Worm (Caenorhabditis elegans) whole organism, young adult: ENCODE results near the gene pot-3.

Source experiments
- B0336.3 ChIP-seq: fragments of 200-800 bp; sonication (Bioruptor generic); IDR thresholded peaks from 2 replicates; pipeline ENCODE4 v1.3.6; 2022; ENCODE audit warnings: missing genetic modification characterization, missing compliant biosample characterization
- D2030.7 ChIP-seq: fragments of 200-800 bp; sonication (Bioruptor generic); IDR thresholded peaks from 2 replicates; pipeline ENCODE4 v1.3.6; 2022; ENCODE audit warnings: missing genetic modification reagents, missing genetic modification characterization, missing compliant biosample characterization
- F22D6.2 ChIP-seq: sonication (generic microtip); optimal IDR thresholded peaks from 2 replicates; lab custom pipeline; 2016; ENCODE audit warnings: mild to moderate bottlenecking, missing genetic modification characterization, missing compliant biosample characterization
- F33H1.4 ChIP-seq: fragments of 200-800 bp; sonication (Bioruptor generic); IDR thresholded peaks from 2 replicates; pipeline ENCODE4 v1.3.6; 2022; ENCODE audit warnings: missing genetic modification reagents, missing genetic modification characterization, missing compliant biosample characterization
- ZK185.1 ChIP-seq: sonication (generic microtip); optimal IDR thresholded peaks from 2 replicates; lab custom pipeline; 2016; ENCODE audit warnings: mild to moderate bottlenecking, missing genetic modification characterization, missing compliant biosample characterization; ENCODE audit not compliant: poor library complexity, severe bottlenecking
- aptf-3 ChIP-seq: fragments of 200-800 bp; sonication (Bioruptor generic); IDR thresholded peaks from 2 replicates; pipeline ENCODE4 v1.3.6; 2022; ENCODE audit warnings: missing genetic modification characterization, missing compliant biosample characterization
- athp-1 ChIP-seq: sonication (generic microtip); optimal IDR thresholded peaks from 2 replicates; lab custom pipeline; 2017; ENCODE audit warnings: mild to moderate bottlenecking, missing genetic modification characterization, missing compliant biosample characterization
- bed-1 ChIP-seq: fragments of 200-800 bp; sonication (Bioruptor generic); IDR thresholded peaks from 2 replicates; pipeline ENCODE4 v1.3.6; 2022; ENCODE audit warnings: missing genetic modification reagents, missing genetic modification characterization, missing compliant biosample characterization
- ccch-3 ChIP-seq: fragments of 200-800 bp; sonication (Bioruptor generic); optimal IDR thresholded peaks from 2 replicates; lab custom pipeline; 2018; ENCODE audit warnings: mild to moderate bottlenecking, missing genetic modification characterization, missing compliant biosample characterization
- cebp-1 ChIP-seq, 2 experiments: fragments of 200-800 bp in 1 of 2; sonication (Bioruptor generic) in 1 of 2; sonication (generic microtip) in 1 of 2; IDR thresholded peaks in 1 of 2; optimal IDR thresholded peaks in 1 of 2; 2 replicates each; pipeline versions ENCODE4 v1.3.6 to Lab custom; 2017 to 2022; ENCODE audit warnings: missing compliant biosample characterization in 2 of 2, missing genetic modification characterization in 2 of 2, mild to moderate bottlenecking in 1 of 2, missing genetic modification reagents in 1 of 2, moderate library complexity in 1 of 2
- ceh-100 ChIP-seq: fragments of 200-800 bp; sonication (Bioruptor generic); IDR thresholded peaks from 2 replicates; pipeline ENCODE4 v1.3.6; 2022; ENCODE audit warnings: missing genetic modification reagents, missing genetic modification characterization, missing compliant biosample characterization
- ceh-27 ChIP-seq: fragments of 200-800 bp; sonication (Bioruptor generic); optimal IDR thresholded peaks from 2 replicates; lab custom pipeline; 2018; ENCODE audit warnings: mild to moderate bottlenecking, missing genetic modification characterization, moderate library complexity, missing compliant biosample characterization
- ceh-40 ChIP-seq: fragments of 200-800 bp; sonication (Bioruptor generic); IDR thresholded peaks from 2 replicates; pipeline ENCODE4 v1.3.6; 2022; ENCODE audit warnings: missing genetic modification characterization, missing compliant biosample characterization
- ceh-58 ChIP-seq: fragments of 200-800 bp; sonication (Bioruptor generic); IDR thresholded peaks from 2 replicates; pipeline ENCODE4 v1.3.6; 2022; ENCODE audit warnings: missing genetic modification characterization, missing compliant biosample characterization
- ceh-79 ChIP-seq: sonication (generic microtip); optimal IDR thresholded peaks from 2 replicates; lab custom pipeline; 2017; ENCODE audit warnings: mild to moderate bottlenecking, missing genetic modification characterization, missing compliant biosample characterization
- die-1 ChIP-seq: sonication (generic microtip); optimal IDR thresholded peaks from 2 replicates; lab custom pipeline; 2016; ENCODE audit warnings: missing genotype, mild to moderate bottlenecking, missing genetic modification characterization, missing compliant biosample characterization
- efl-1 ChIP-seq: fragments of 150-350 bp; optimal IDR thresholded peaks from 2 replicates; lab custom pipeline; 2014; ENCODE audit warnings: missing biosample characterization, missing genetic modification reagents, missing genetic modification characterization
- egl-18 ChIP-seq: fragments of 200-800 bp; sonication (Bioruptor generic); IDR thresholded peaks from 2 replicates; pipeline ENCODE4 v1.3.6; 2022; ENCODE audit warnings: missing genetic modification reagents, missing genetic modification characterization, missing compliant biosample characterization
- egl-44 ChIP-seq: fragments of 200-800 bp; sonication (Bioruptor generic); IDR thresholded peaks from 2 replicates; pipeline ENCODE4 v1.3.6; 2022; ENCODE audit warnings: missing genetic modification reagents, missing genetic modification characterization, missing compliant biosample characterization
- gei-17 ChIP-seq: fragments of 200-800 bp; sonication (Bioruptor generic); optimal IDR thresholded peaks from 2 replicates; lab custom pipeline; 2018; ENCODE audit warnings: mild to moderate bottlenecking, missing genetic modification characterization, missing compliant biosample characterization
- hlh-26 ChIP-seq: fragments of 200-800 bp; sonication (Bioruptor generic); conservative IDR thresholded peaks from 2 replicates; pipeline ENCODE4 v1.3.6; 2022; ENCODE audit warnings: missing genetic modification reagents, missing genetic modification characterization, missing compliant biosample characterization
- let-607 ChIP-seq, 2 experiments: fragments of 200-800 bp in 1 of 2; sonication (Bioruptor generic) in 1 of 2; sonication (generic microtip) in 1 of 2; optimal IDR thresholded peaks; 2 replicates each; lab custom pipeline; 2016 to 2018; ENCODE audit warnings: mild to moderate bottlenecking in 2 of 2, missing compliant biosample characterization in 2 of 2, missing genetic modification characterization in 2 of 2, moderate library complexity in 2 of 2, missing genotype in 1 of 2
- lin-26 ChIP-seq: fragments of 200-800 bp; sonication (Bioruptor generic); IDR thresholded peaks from 2 replicates; pipeline ENCODE4 v1.3.6; 2022; ENCODE audit warnings: missing genetic modification reagents, missing genetic modification characterization, missing compliant biosample characterization
- lin-35 ChIP-seq, 3 experiments: fragments of 150-350 bp in 2 of 3; sonication (generic microtip) in 1 of 3; optimal IDR thresholded peaks; 2 replicates each; lab custom pipeline; 2014 to 2018; ENCODE audit warnings: missing biosample characterization in 3 of 3, missing genetic modification characterization in 3 of 3, missing genetic modification reagents in 3 of 3
- madf-3 ChIP-seq: fragments of 200-800 bp; sonication (Bioruptor generic); IDR thresholded peaks from 2 replicates; pipeline ENCODE4 v1.3.6; 2022; ENCODE audit warnings: missing genetic modification reagents, missing genetic modification characterization, missing compliant biosample characterization
- madf-6 ChIP-seq: fragments of 200-800 bp; sonication (Bioruptor generic); IDR thresholded peaks from 2 replicates; pipeline ENCODE4 v1.3.6; 2022; ENCODE audit warnings: missing genetic modification reagents, missing genetic modification characterization, missing compliant biosample characterization
- nfya-2 ChIP-seq: fragments of 200-800 bp; sonication (Bioruptor generic); IDR thresholded peaks from 2 replicates; pipeline ENCODE4 v1.3.6; 2022; ENCODE audit warnings: missing genetic modification reagents, missing genetic modification characterization, missing compliant biosample characterization
- nfyb-1 ChIP-seq: fragments of 200-800 bp; sonication (Bioruptor generic); IDR thresholded peaks from 2 replicates; pipeline ENCODE4 v1.3.6; 2022; ENCODE audit warnings: missing genetic modification reagents, missing genetic modification characterization, missing compliant biosample characterization
- nhr-179 ChIP-seq: sonication (generic microtip); optimal IDR thresholded peaks from 2 replicates; lab custom pipeline; 2016; ENCODE audit warnings: mild to moderate bottlenecking, missing genetic modification characterization, missing compliant biosample characterization
- nhr-80 ChIP-seq: sonication (generic microtip); optimal IDR thresholded peaks from 2 replicates; lab custom pipeline; 2016; ENCODE audit warnings: missing genetic modification characterization, missing compliant biosample characterization
- nhr-90 ChIP-seq: sonication (generic microtip); optimal IDR thresholded peaks from 2 replicates; lab custom pipeline; 2016; ENCODE audit warnings: missing genotype, mild to moderate bottlenecking, missing genetic modification characterization, missing compliant biosample characterization
- repo-1 ChIP-seq: sonication (generic microtip); optimal IDR thresholded peaks from 2 replicates; lab custom pipeline; 2017; ENCODE audit warnings: mild to moderate bottlenecking, missing genetic modification characterization, missing compliant biosample characterization
- snpc-1.1 ChIP-seq: sonication (generic microtip); optimal IDR thresholded peaks from 2 replicates; lab custom pipeline; 2017; ENCODE audit warnings: missing genetic modification characterization, mild to moderate bottlenecking, missing compliant biosample characterization, antibody characterized with exemption, moderate library complexity, missing genotype, missing genetic modification reagents; ENCODE audit not compliant: insufficient read depth
- somi-1 ChIP-seq: fragments of 200-800 bp; sonication (Bioruptor generic); optimal IDR thresholded peaks from 2 replicates; lab custom pipeline; 2018; ENCODE audit warnings: mild to moderate bottlenecking, missing genetic modification characterization, missing compliant biosample characterization
- tbp1 ChIP-seq: fragments of 200-800 bp; sonication (Bioruptor generic); optimal IDR thresholded peaks from 2 replicates; lab custom pipeline; 2018; ENCODE audit warnings: mild to moderate bottlenecking, missing genetic modification characterization, missing compliant biosample characterization
- tlf-1 ChIP-seq: fragments of 200-800 bp; sonication (Bioruptor generic); optimal IDR thresholded peaks from 2 replicates; lab custom pipeline; 2018; ENCODE audit warnings: mild to moderate bottlenecking, missing genetic modification characterization, missing compliant biosample characterization
- ztf-18 ChIP-seq: sonication (generic microtip); optimal IDR thresholded peaks from 2 replicates; lab custom pipeline; 2016; ENCODE audit warnings: missing genotype, mild to moderate bottlenecking, missing genetic modification characterization, missing compliant biosample characterization
- ztf-25 ChIP-seq: fragments of 200-800 bp; sonication (Bioruptor generic); IDR thresholded peaks from 2 replicates; pipeline ENCODE4 v1.3.6; 2022; ENCODE audit warnings: missing genetic modification reagents, missing genetic modification characterization, missing compliant biosample characterization

pot-3 gene

DNA sequence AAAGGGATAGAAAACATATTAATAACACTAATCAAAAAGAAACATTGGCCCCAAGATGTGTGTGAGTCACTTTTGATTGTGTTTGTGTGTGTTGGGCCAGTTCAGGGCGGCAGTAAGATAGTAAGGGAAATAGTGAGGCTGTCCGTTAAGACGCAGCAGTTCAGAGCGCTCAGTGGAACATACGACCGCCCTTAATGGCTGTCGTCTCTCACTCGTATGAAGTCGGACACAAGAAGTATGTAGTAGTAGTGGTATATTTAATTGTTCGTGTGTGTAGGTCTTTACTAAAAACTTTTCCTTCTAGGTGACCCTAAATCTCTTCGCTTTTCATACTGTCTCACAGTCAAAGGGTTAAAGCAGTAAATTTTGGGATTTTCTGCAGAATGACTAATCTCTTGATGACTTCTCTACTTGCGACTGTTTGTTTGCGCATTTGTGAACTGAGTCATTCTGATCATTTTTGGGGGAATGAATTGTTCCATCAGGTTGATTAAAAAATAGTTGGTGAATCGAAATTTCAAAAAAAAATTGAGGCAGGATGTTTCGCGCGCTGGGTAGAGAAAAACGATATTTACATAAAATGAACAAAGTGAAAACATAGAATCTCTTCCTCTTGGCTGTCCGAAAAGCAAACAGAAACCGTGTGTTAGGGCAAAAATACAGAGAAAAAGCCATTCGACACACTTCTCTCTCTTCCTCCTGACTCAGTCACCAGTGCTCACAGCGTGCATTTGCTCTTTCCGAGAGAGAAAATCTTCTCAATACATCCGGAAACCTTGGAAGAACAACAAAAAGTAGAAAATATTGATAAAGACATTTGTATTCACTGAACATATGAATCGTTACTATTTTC, 16.5 kb upstream of the pot-3 start (continued):
- TF ChIP-seq lin-35 (GFP tag; optimal IDR thresholded peaks at IDR 0.05; lab: Kevin White, UChicago): peak in 1 of 3 experiments; percentile 15
- peak; percentile 78 for TF ChIP-seq B0336.3 (GFP tag; lab: Robert Waterston, UW)
- TF ChIP-seq ZK185.1: peak; percentile 40
- peak; percentile 24; the same call in 1 of the 2 replicates for TF ChIP-seq nfyb-1
- TF ChIP-seq snpc-1.1: no peak
- no peak for TF ChIP-seq die-1 (tag; lab: Kevin White, UChicago)
- TF ChIP-seq nfya-2: no peak
- TF ChIP-seq athp-1 (tag; lab: Kevin White, UChicago): peak; percentile 45
- peak; percentile 33; the same call in 1 of the 2 replicates for TF ChIP-seq aptf-3
- peak; percentile 10; the same call in 1 of the 2 replicates for TF ChIP-seq madf-6
- no peak for TF ChIP-seq ceh-100
- no peak for TF ChIP-seq F22D6.2 (tag; lab: Kevin White, UChicago)
- peak; percentile 23 for TF ChIP-seq efl-1 (GFP tag; lab: Kevin White, UChicago)
- TF ChIP-seq nhr-179 (tag; lab: Kevin White, UChicago): no peak
- no peak for TF ChIP-seq ceh-58 (GFP tag; lab: Robert Waterston, UW)
- TF ChIP-seq cebp-1 (GFP tag; IDR thresholded peaks at IDR 0.05; lab: Robert Waterston, UW): no peak
- TF ChIP-seq cebp-1 (tag; optimal IDR thresholded peaks at IDR 0.05; lab: Kevin White, UChicago): peak; percentile 44
- peak; percentile 49 for TF ChIP-seq nhr-80
- no peak for TF ChIP-seq ceh-27 (GFP tag; lab: Kevin White, UChicago)
- peak; percentile 16 for TF ChIP-seq tbp1 (GFP tag; lab: Kevin White, UChicago)
- peak; percentile 73; the same call in 1 of the 2 replicates for TF ChIP-seq madf-3 (GFP tag; lab: Robert Waterston, UW)
- no peak for TF ChIP-seq ceh-40 (GFP tag; lab: Robert Waterston, UW)
- TF ChIP-seq ccch-3: no peak
- peak; percentile 63 for TF ChIP-seq somi-1
- no peak for TF ChIP-seq bed-1
- TF ChIP-seq nhr-90: no peak
- 0 out of 2 replicates have a peak, but pooled peaks have one; percentile 31 for TF ChIP-seq lin-26 (GFP tag; lab: Robert Waterston, UW)
- peak; percentile 5 for TF ChIP-seq tlf-1 (GFP tag; lab: Kevin White, UChicago)
- TF ChIP-seq gei-17 (GFP tag; lab: Kevin White, UChicago): peak; percentile 18
- 0 out of 2 replicates have a peak, but pooled peaks have one; percentile 11 for TF ChIP-seq egl-44 (GFP tag; lab: Robert Waterston, UW)
- TF ChIP-seq egl-18 (GFP tag; lab: Robert Waterston, UW): no peak
- TF ChIP-seq let-607 (tag; optimal IDR thresholded peaks at IDR 0.05; lab: Kevin White, UChicago): no peak
- TF ChIP-seq ztf-25 (GFP tag; lab: Robert Waterston, UW): no peak
- no peak for TF ChIP-seq ceh-79 (tag; lab: Kevin White, UChicago)
- peak; percentile 30; the same call in 1 of the 2 replicates for TF ChIP-seq D2030.7 (GFP tag; lab: Robert Waterston, UW)
- 0 out of 2 replicates have a peak, but pooled peaks have one; percentile 7 for TF ChIP-seq F33H1.4 (GFP tag; lab: Robert Waterston, UW)
- TF ChIP-seq repo-1 (tag; lab: Kevin White, UChicago): peak; percentile 72
- no peak for TF ChIP-seq ztf-18 (tag; lab: Kevin White, UChicago)
- no peak for TF ChIP-seq hlh-26 (GFP tag; lab: Robert Waterston, UW)
